Fruit fly (Drosophila melanogaster) whole organism, embryonic: ENCODE data around the gene smo.
A peak's percentile ranks its signal among the peaks of the same experiment; 100 is the strongest.

Experiments
- Abd-B ChIP-seq: fragments of 200-800 bp; sonication (Bioruptor generic); optimal IDR thresholded peaks from 2 replicates; lab custom pipeline; 2018; ENCODE audit warnings: missing biosample characterization, mild to moderate bottlenecking, missing genetic modification characterization, moderate library complexity
- Atf3 ChIP-seq: fragments of 200-800 bp; sonication (Bioruptor generic); optimal IDR thresholded peaks from 3 replicates; lab custom pipeline; 2016; ENCODE audit warnings: missing biosample characterization, missing genetic modification characterization
- CG11723 ChIP-seq: fragments of 200-800 bp; sonication (Bioruptor generic); optimal IDR thresholded peaks from 2 replicates; lab custom pipeline; 2017; ENCODE audit warnings: missing biosample characterization, mild to moderate bottlenecking, missing genetic modification characterization
- CG12391 ChIP-seq: fragments of 200-800 bp; sonication (Bioruptor generic); optimal IDR thresholded peaks from 3 replicates; lab custom pipeline; 2018; ENCODE audit warnings: missing biosample characterization, mild to moderate bottlenecking, missing genetic modification characterization, moderate library complexity
- CG12769 ChIP-seq: fragments of 200-800 bp; sonication (Bioruptor generic); optimal IDR thresholded peaks from 2 replicates; lab custom pipeline; 2019; ENCODE audit warnings: missing biosample characterization, mild to moderate bottlenecking, missing genetic modification characterization, moderate library complexity
- CG12942 ChIP-seq: fragments of 200-800 bp; sonication (Bioruptor generic); optimal IDR thresholded peaks from 3 replicates; lab custom pipeline; 2016; ENCODE audit warnings: missing biosample characterization, missing genetic modification characterization
- CG13775 ChIP-seq: fragments of 200-800 bp; sonication (Bioruptor generic); optimal IDR thresholded peaks from 3 replicates; lab custom pipeline; 2017; ENCODE audit warnings: missing biosample characterization, mild to moderate bottlenecking, missing genetic modification characterization
- CG14441 ChIP-seq: fragments of 200-800 bp; sonication (Bioruptor generic); IDR thresholded peaks from 2 replicates; pipeline ENCODE4 v1.3.6; 2022; ENCODE audit warnings: missing biosample characterization, missing genetic modification characterization
- CG1529 ChIP-seq: fragments of 200-800 bp; sonication (Bioruptor generic); optimal IDR thresholded peaks from 3 replicates; lab custom pipeline; 2018; ENCODE audit warnings: missing biosample characterization, missing genetic modification characterization
- CG1603 ChIP-seq: fragments of 200-800 bp; sonication (Bioruptor generic); optimal IDR thresholded peaks from 2 replicates; lab custom pipeline; 2019; ENCODE audit warnings: missing biosample characterization, mild to moderate bottlenecking, missing genetic modification characterization, moderate library complexity
- CG2120 ChIP-seq: fragments of 200-800 bp; sonication (Bioruptor generic); optimal IDR thresholded peaks from 3 replicates; lab custom pipeline; 2016; ENCODE audit warnings: missing biosample characterization, missing genetic modification characterization
- CG30020 ChIP-seq: fragments of 200-800 bp; optimal IDR thresholded peaks from 2 replicates; lab custom pipeline; 2019; ENCODE audit warnings: missing biosample characterization, mild to moderate bottlenecking, missing genetic modification characterization, moderate library complexity
- CG31388 ChIP-seq: fragments of 200-800 bp; sonication (Bioruptor generic); optimal IDR thresholded peaks from 2 replicates; lab custom pipeline; 2016; ENCODE audit warnings: missing biosample characterization, missing genetic modification characterization
- CG31441 ChIP-seq: fragments of 200-800 bp; sonication (Bioruptor generic); IDR thresholded peaks from 2 replicates; pipeline ENCODE4 v1.3.6; 2022; ENCODE audit warnings: missing biosample characterization, missing genetic modification characterization
- CG34224 ChIP-seq: fragments of 200-800 bp; sonication (Bioruptor generic); IDR thresholded peaks from 3 replicates; pipeline ENCODE4 v1.3.6; 2022; ENCODE audit warnings: missing biosample characterization, missing genetic modification characterization; ENCODE audit not compliant: partially characterized antibody
- CG4854 ChIP-seq: fragments of 200-800 bp; sonication (Bioruptor generic); optimal IDR thresholded peaks from 2 replicates; lab custom pipeline; 2016; ENCODE audit warnings: missing biosample characterization, missing genetic modification characterization, inconsistent platforms
- CG6254 ChIP-seq: fragments of 200-800 bp; sonication (Bioruptor generic); optimal IDR thresholded peaks from 3 replicates; lab custom pipeline; 2017; ENCODE audit warnings: mild to moderate bottlenecking, missing biosample characterization, missing genetic modification reagents, missing genetic modification characterization
- CG7928 ChIP-seq: fragments of 200-800 bp; sonication (Bioruptor generic); optimal IDR thresholded peaks from 2 replicates; lab custom pipeline; 2017; ENCODE audit warnings: missing biosample characterization, mild to moderate bottlenecking, missing genetic modification characterization
- ERR ChIP-seq: fragments of 200-800 bp; sonication (Bioruptor generic); optimal IDR thresholded peaks from 2 replicates; lab custom pipeline; 2016; ENCODE audit warnings: missing biosample characterization, missing genetic modification characterization
- Ets65A ChIP-seq: fragments of 200-800 bp; sonication (Bioruptor generic); peaks from one replicate; lab custom pipeline; 2016; ENCODE audit warnings: missing biosample characterization, missing genetic modification characterization
- GATAe ChIP-seq: fragments of 200-800 bp; sonication (Bioruptor generic); conservative IDR thresholded peaks from 2 replicates; pipeline ENCODE4 v1.3.6; 2022; ENCODE audit warnings: missing biosample characterization, missing genetic modification characterization
- H2.0 ChIP-seq: fragments of 200-800 bp; sonication (Bioruptor generic); IDR thresholded peaks from 2 replicates; pipeline ENCODE4 v1.3.6; 2022; ENCODE audit warnings: missing biosample characterization, missing genetic modification characterization
- HHEX ChIP-seq: fragments of 200-800 bp; sonication (Bioruptor generic); optimal IDR thresholded peaks from 3 replicates; lab custom pipeline; 2017; ENCODE audit warnings: missing biosample characterization, mild to moderate bottlenecking, missing genetic modification characterization, missing genetic modification reagents
- Lim3 ChIP-seq: fragments of 200-800 bp; sonication (Bioruptor generic); IDR thresholded peaks from 2 replicates; pipeline ENCODE4 v1.3.6; 2022; ENCODE audit warnings: missing biosample characterization, missing genetic modification characterization
- MBD-R2 ChIP-seq: fragments of 200-800 bp; sonication (Bioruptor generic); IDR thresholded peaks from 2 replicates; pipeline ENCODE4 v1.3.6; 2022; ENCODE audit warnings: missing biosample characterization, missing genetic modification characterization
- Mes4 ChIP-seq: fragments of 200-800 bp; sonication (Bioruptor generic); optimal IDR thresholded peaks from 2 replicates; lab custom pipeline; 2016; ENCODE audit warnings: missing biosample characterization, missing genetic modification characterization
- Nf-YA ChIP-seq: fragments of 200-800 bp; sonication (Bioruptor generic); IDR thresholded peaks from 2 replicates; pipeline ENCODE4 v1.3.6; 2022; ENCODE audit warnings: missing biosample characterization, missing genetic modification characterization
- Rfx ChIP-seq: fragments of 200-800 bp; sonication (Bioruptor generic); IDR thresholded peaks from 2 replicates; pipeline ENCODE4 v1.3.6; 2022; ENCODE audit warnings: missing biosample characterization, missing genetic modification characterization
- Six4 ChIP-seq: fragments of 200-800 bp; sonication (Bioruptor generic); optimal IDR thresholded peaks from 2 replicates; lab custom pipeline; 2016; ENCODE audit warnings: missing biosample characterization, missing genetic modification characterization
- ac ChIP-seq: fragments of 200-800 bp; sonication (Bioruptor generic); optimal IDR thresholded peaks from 3 replicates; lab custom pipeline; 2017; ENCODE audit warnings: missing biosample characterization, mild to moderate bottlenecking, missing genetic modification characterization
- aop ChIP-seq: fragments of 200-800 bp; sonication (Bioruptor generic); IDR thresholded peaks from 2 replicates; pipeline ENCODE4 v1.3.6; 2022; ENCODE audit warnings: missing biosample characterization, missing genetic modification characterization
- ap ChIP-seq: fragments of 200-800 bp; sonication (Bioruptor generic); IDR thresholded peaks from 2 replicates; pipeline ENCODE4 v1.3.6; 2022; ENCODE audit warnings: missing biosample characterization, missing genetic modification characterization
- ash1 ChIP-seq: fragments of 200-800 bp; sonication (Bioruptor generic); optimal IDR thresholded peaks from 2 replicates; lab custom pipeline; 2018; ENCODE audit warnings: missing biosample characterization, mild to moderate bottlenecking, missing genetic modification characterization
- bab2 ChIP-seq: fragments of 200-800 bp; sonication (Bioruptor generic); optimal IDR thresholded peaks from 2 replicates; lab custom pipeline; 2016; ENCODE audit warnings: missing biosample characterization, missing genetic modification characterization
- caup ChIP-seq: fragments of 200-800 bp; sonication (Bioruptor generic); optimal IDR thresholded peaks from 3 replicates; lab custom pipeline; 2017; ENCODE audit warnings: missing biosample characterization, mild to moderate bottlenecking, missing genetic modification characterization, moderate library complexity; ENCODE audit not compliant: severe bottlenecking
- chif ChIP-seq, 2 experiments: fragments of 200-800 bp; sonication (Bioruptor generic); optimal IDR thresholded peaks; 3 replicates each; lab custom pipeline; 2016; ENCODE audit warnings: missing biosample characterization in 2 of 2, missing genetic modification characterization in 2 of 2
- chm ChIP-seq: fragments of 200-800 bp; sonication (Bioruptor generic); IDR thresholded peaks from 2 replicates; pipeline ENCODE4 v1.3.6; 2022; ENCODE audit warnings: missing biosample characterization, missing genetic modification characterization
- crp ChIP-seq, 2 experiments: fragments of 200-800 bp; sonication (Bioruptor generic); optimal IDR thresholded peaks; 2 replicates in 1 of 2; 3 replicates in 1 of 2; lab custom pipeline; 2017; ENCODE audit warnings: missing biosample characterization in 2 of 2, missing genetic modification characterization in 2 of 2, mild to moderate bottlenecking in 1 of 2, moderate library complexity in 1 of 2
- fd102C ChIP-seq: fragments of 200-800 bp; sonication (Bioruptor generic); optimal IDR thresholded peaks from 2 replicates; lab custom pipeline; 2018; ENCODE audit warnings: missing biosample characterization, mild to moderate bottlenecking, missing genetic modification characterization, moderate library complexity
- fd3F ChIP-seq: fragments of 200-800 bp; sonication (Bioruptor generic); optimal IDR thresholded peaks from 2 replicates; lab custom pipeline; 2018; ENCODE audit warnings: missing biosample characterization, mild to moderate bottlenecking, missing genetic modification characterization, moderate library complexity
- ftz-f1 ChIP-seq: fragments of 200-800 bp; sonication (Bioruptor generic); optimal IDR thresholded peaks from 2 replicates; lab custom pipeline; 2016; ENCODE audit warnings: missing biosample characterization, missing genetic modification characterization
- gem ChIP-seq: fragments of 200-800 bp; sonication (Bioruptor generic); optimal IDR thresholded peaks from 2 replicates; lab custom pipeline; 2019; ENCODE audit warnings: missing biosample characterization, mild to moderate bottlenecking, missing genetic modification characterization, moderate library complexity
- gsb ChIP-seq: fragments of 200-800 bp; sonication (Bioruptor generic); IDR thresholded peaks from 2 replicates; pipeline ENCODE4 v1.3.6; 2022; ENCODE audit warnings: missing biosample characterization, missing genetic modification characterization
- jumu ChIP-seq: fragments of 200-800 bp; sonication (Bioruptor generic); optimal IDR thresholded peaks from 3 replicates; lab custom pipeline; 2016; ENCODE audit warnings: missing biosample characterization, missing genetic modification characterization
- onecut ChIP-seq: fragments of 200-800 bp; sonication (Bioruptor generic); IDR thresholded peaks from 2 replicates; pipeline ENCODE4 v1.3.6; 2022; ENCODE audit warnings: missing biosample characterization, missing genetic modification characterization
- prd ChIP-seq, 3 experiments: fragments of >200 bp in 2 of 3; fragments of 200-800 bp in 1 of 3; sonication (Bioruptor generic) in 1 of 3; optimal IDR thresholded peaks in 2 of 3; IDR thresholded peaks in 1 of 3; 2 replicates in 2 of 3; 3 replicates in 1 of 3; pipeline versions ENCODE4 v1.3.6 to Lab custom; 2017 to 2022; ENCODE audit warnings: missing biosample characterization in 1 of 3, missing genetic modification characterization in 1 of 3
- pros ChIP-seq: fragments of 200-800 bp; sonication (Bioruptor generic); optimal IDR thresholded peaks from 3 replicates; lab custom pipeline; 2019; ENCODE audit warnings: missing biosample characterization, mild to moderate bottlenecking, missing genetic modification characterization, moderate library complexity
- rib ChIP-seq: fragments of 200-800 bp; sonication (Bioruptor generic); IDR thresholded peaks from 2 replicates; pipeline ENCODE4 v1.3.6; 2022; ENCODE audit warnings: missing biosample characterization, missing genetic modification characterization
- shn ChIP-seq: fragments of 200-800 bp; sonication (Bioruptor generic); optimal IDR thresholded peaks from 3 replicates; lab custom pipeline; 2016; ENCODE audit warnings: missing biosample characterization, missing genetic modification characterization
- tap ChIP-seq: fragments of 200-800 bp; optimal IDR thresholded peaks from 3 replicates; lab custom pipeline; 2019; ENCODE audit warnings: missing biosample characterization, mild to moderate bottlenecking, missing genetic modification characterization, moderate library complexity
- twi ChIP-seq: fragments of 200-800 bp; optimal IDR thresholded peaks from 2 replicates; lab custom pipeline; 2019; ENCODE audit warnings: missing biosample characterization, mild to moderate bottlenecking, missing genetic modification characterization, moderate library complexity

The smo gene

DNA sequence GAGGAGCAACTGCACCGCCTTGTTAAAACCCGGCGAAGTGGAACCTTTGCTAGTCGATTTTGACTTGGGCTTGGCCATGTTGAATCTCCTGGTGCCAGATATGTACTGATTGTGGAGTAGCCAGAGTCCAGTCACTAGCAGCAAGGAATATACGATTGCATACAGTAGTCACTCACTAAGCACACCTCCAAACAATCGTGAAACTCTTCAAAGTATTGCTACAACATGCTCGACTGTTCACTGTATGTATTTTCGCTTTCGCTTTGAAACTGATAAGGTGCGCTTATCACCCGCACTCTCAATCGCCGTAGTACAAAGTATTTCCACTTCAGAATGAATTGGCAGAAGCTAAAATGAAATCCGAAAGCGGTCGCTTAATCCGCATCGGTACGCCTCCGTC, 9.0 kb downstream of the smo start (continued):
- TF ChIP-seq GATAe (GFP tag; lab: Robert Waterston, UW), result peak; percentile 94
- TF ChIP-seq H2.0, result peak; percentile 62; the same call in 1 of the 2 replicates
- peak; percentile 51 for TF ChIP-seq jumu (GFP tag; lab: Kevin White, UChicago)
- peak; percentile 69 for TF ChIP-seq Ets65A
- TF ChIP-seq CG13775 (GFP tag; lab: Kevin White, UChicago), result no peak
- peak; percentile 54 for TF ChIP-seq tap (tag; lab: Kevin White, UChicago)
- TF ChIP-seq CG31388 (GFP tag; lab: Kevin White, UChicago), result peak; percentile 46
- TF ChIP-seq CG4854 (GFP tag; lab: Kevin White, UChicago), result peak; percentile 6
- TF ChIP-seq fd3F (GFP tag; lab: Kevin White, UChicago), result peak; percentile 4
- peak; percentile 88 for TF ChIP-seq Rfx (GFP tag; lab: Robert Waterston, UW)
- peak; percentile 74 for TF ChIP-seq caup (GFP tag; lab: Kevin White, UChicago)
- TF ChIP-seq CG11723, result peak; percentile 36
- TF ChIP-seq ftz-f1 (GFP tag; lab: Kevin White, UChicago), result no peak
- peak; percentile 14 for TF ChIP-seq Six4 (GFP tag; lab: Kevin White, UChicago)
- peak; percentile 66 for TF ChIP-seq aop
- TF ChIP-seq bab2 (GFP tag; lab: Kevin White, UChicago), result peak; percentile 58
- no peak for TF ChIP-seq fd102C
- TF ChIP-seq gem (tag; lab: Kevin White, UChicago), result peak; percentile 51
- peak; percentile 70 for TF ChIP-seq onecut
- peak; percentile 65 for TF ChIP-seq CG12391 (tag; lab: Kevin White, UChicago)
- peak; percentile 57 for TF ChIP-seq CG1603 (tag; lab: Kevin White, UChicago)
- no peak for TF ChIP-seq ac
- TF ChIP-seq prd (optimal IDR thresholded peaks at IDR 0.05; lab: Kevin White, UChicago), result no peak
- peak; percentile 75 for TF ChIP-seq prd (GFP tag; IDR thresholded peaks at IDR 0.05; lab: Robert Waterston, UW)
- peak; percentile 37 for TF ChIP-seq CG6254 (GFP tag; lab: Kevin White, UChicago)
- TF ChIP-seq CG12769, result peak; percentile 92
- TF ChIP-seq ERR (GFP tag; lab: Kevin White, UChicago), result peak; percentile 60
- TF ChIP-seq Nf-YA (GFP tag; lab: Robert Waterston, UW), result no peak
- TF ChIP-seq crp (GFP tag; optimal IDR thresholded peaks at IDR 0.05; lab: Kevin White, UChicago), result no peak
- TF ChIP-seq CG7928 (GFP tag; lab: Kevin White, UChicago), result peak; percentile 31
- TF ChIP-seq ap (GFP tag; lab: Robert Waterston, UW), result peak; percentile 46
- peak; percentile 41 to 56 for TF ChIP-seq chif (GFP tag; optimal IDR thresholded peaks at IDR 0.05; lab: Kevin White, UChicago)
- TF ChIP-seq CG2120 (GFP tag; lab: Kevin White, UChicago), result peak; percentile 90
- TF ChIP-seq twi (tag; lab: Kevin White, UChicago), result no peak
- peak; percentile 72 for TF ChIP-seq gsb
- TF ChIP-seq chm, result peak; percentile 86
- no peak for TF ChIP-seq Lim3 (GFP tag; lab: Robert Waterston, UW)
- TF ChIP-seq CG14441, result peak; percentile 77
- TF ChIP-seq CG30020 (tag; lab: Kevin White, UChicago), result no peak
- TF ChIP-seq shn, result peak; percentile 41
- TF ChIP-seq Abd-B (GFP tag; lab: Kevin White, UChicago), result no peak
- no peak for TF ChIP-seq Mes4
- TF ChIP-seq pros (GFP tag; lab: Kevin White, UChicago), result no peak
- TF ChIP-seq CG12942, result peak; percentile 51
- TF ChIP-seq MBD-R2 (GFP tag; lab: Robert Waterston, UW), result peak; percentile 59
- TF ChIP-seq CG31441 (GFP tag; lab: Robert Waterston, UW), result no peak; the same call in 1 of the 2 replicates
- TF ChIP-seq Atf3 (GFP tag; lab: Kevin White, UChicago), result no peak
- TF ChIP-seq CG1529 (GFP tag; lab: Kevin White, UChicago), result no peak
- TF ChIP-seq ash1 (GFP tag; lab: Kevin White, UChicago), result peak; percentile 79
- TF ChIP-seq rib (GFP tag; lab: Robert Waterston, UW), result peak; percentile 69; the same call in 1 of the 2 replicates
- 0 out of 3 replicates have a peak, but pooled peaks have one; percentile 25 for TF ChIP-seq CG34224
- peak; percentile 47 for TF ChIP-seq HHEX (GFP tag; lab: Kevin White, UChicago)
